Worm (Caenorhabditis elegans): Measurements from ENCODE around the gene C56G2.9.

- TF ChIP-seq M03D4.4 (tag; optimal IDR thresholded peaks at IDR 0.05) (no peak), cnd-1 (tag; optimal IDR thresholded peaks at IDR 0.05) (no peak), lsy-2 (tag; optimal IDR thresholded peaks at IDR 0.05) (no peak), unc-120 (tag; optimal IDR thresholded peaks at IDR 0.05; ENCODE audit: poor library complexity, severe bottlenecking) (no peak), sptf-1 (tag; optimal IDR thresholded peaks at IDR 0.05) (no peak), drap-1 (GFP tag; optimal IDR thresholded peaks at IDR 0.05) (no peak), sem-2 (GFP tag; optimal IDR thresholded peaks at IDR 0.05) (no peak), unc-39 (tag; optimal IDR thresholded peaks at IDR 0.05) (no peak), elt-3 (tag; optimal IDR thresholded peaks at IDR 0.05) (no peak), unc-62 (GFP tag; optimal IDR thresholded peaks at IDR 0.05) (no peak), ceh-39 (tag; optimal IDR thresholded peaks at IDR 0.05) (no peak), flh-1 (GFP tag; optimal IDR thresholded peaks at IDR 0.05) (no peak), lin-13 (tag; optimal IDR thresholded peaks at IDR 0.05) (no peak)
These were observed 42.8 kb downstream of the C56G2.9 start for ce11 chrIII:6300297-6300696.
